Fruit fly (Drosophila melanogaster): Measurements from ENCODE around the gene Spn.

The Spn gene

dm6 chr3L:2475564-2476260 is 78.4 kb downstream of the Spn start, which contains the start of gene CG16762 (continued):
- TF ChIP-seq CG13287 (GFP tag; IDR thresholded peaks at IDR 0.05; ENCODE audit: partially characterized antibody) (no peak), CG14965 (GFP tag; optimal IDR thresholded peaks at IDR 0.05; ENCODE audit: borderline replicate concordance) (peak; percentile 62), Poxn (GFP tag; IDR thresholded peaks at IDR 0.05) (no peak), CG12942 (GFP tag; optimal IDR thresholded peaks at IDR 0.05) (peak; percentile 51), CG31224 (GFP tag; IDR thresholded peaks at IDR 0.05) (no peak), Oaz (GFP tag; IDR thresholded peaks at IDR 0.05) (no peak), CG12744 (GFP tag; optimal IDR thresholded peaks at IDR 0.05) (no peak), row (GFP tag; IDR thresholded peaks at IDR 0.05) (no peak), Dp (GFP tag; optimal IDR thresholded peaks at IDR 0.05) (no peak), CG14441 (GFP tag; IDR thresholded peaks at IDR 0.05) (no peak), esg (GFP tag; conservative IDR thresholded peaks at IDR 0.05) (no peak), CG5245 (GFP tag; optimal IDR thresholded peaks at IDR 0.05) (no peak), CG17829 (tag; optimal IDR thresholded peaks at IDR 0.05) (no peak), NfI (GFP tag; optimal IDR thresholded peaks at IDR 0.05) (no peak), rib (GFP tag; IDR thresholded peaks at IDR 0.05) (peak; percentile 19; the same call in 1 of the 2 replicates), exex (tag; optimal IDR thresholded peaks at IDR 0.05) (peak; percentile 11), Awh (GFP tag; IDR thresholded peaks at IDR 0.05) (peak; percentile 26; the same call in 1 of the 2 replicates)

dm6 chr3L:2472302-2473016 is 81.6 kb downstream of the Spn start:
- TF ChIP-seq ase (GFP tag; IDR thresholded peaks at IDR 0.05) (peak; percentile 32; the same call in 1 of the 3 replicates), Ets65A (GFP tag) (peak; percentile 79), CG15011 (GFP tag; optimal IDR thresholded peaks at IDR 0.05) (no peak), Med (GFP tag) (peak; percentile 77), CG34422 (GFP tag; IDR thresholded peaks at IDR 0.05) (no peak), fd64A (GFP tag; optimal IDR thresholded peaks at IDR 0.05) (no peak), pan (optimal IDR thresholded peaks at IDR 0.05) (no peak), pan (GFP tag; optimal IDR thresholded peaks at IDR 0.05 in 1 of 2, IDR thresholded peaks at IDR 0.05 in 1 of 2) (peak in 1 of 2 experiments; percentile 32), prd (optimal IDR thresholded peaks at IDR 0.05) (no peak), prd (GFP tag; IDR thresholded peaks at IDR 0.05) (peak; percentile 39; the same call in 1 of the 3 replicates), CG11695 (GFP tag; IDR thresholded peaks at IDR 0.05) (no peak), grn (GFP tag; optimal IDR thresholded peaks at IDR 0.05) (no peak), CG12659 (GFP tag; optimal IDR thresholded peaks at IDR 0.05) (no peak), CG7928 (GFP tag; optimal IDR thresholded peaks at IDR 0.05) (no peak), CG30403 (GFP tag; optimal IDR thresholded peaks at IDR 0.05) (peak; percentile 38), CG32767 (GFP tag; IDR thresholded peaks at IDR 0.05) (no peak), pros (GFP tag; optimal IDR thresholded peaks at IDR 0.05) (no peak), her (GFP tag; optimal IDR thresholded peaks at IDR 0.05) (no peak), tap (tag; optimal IDR thresholded peaks at IDR 0.05) (no peak), fd102C (GFP tag; optimal IDR thresholded peaks at IDR 0.05) (no peak), CG13296 (GFP tag; optimal IDR thresholded peaks at IDR 0.05) (no peak), ap (GFP tag; IDR thresholded peaks at IDR 0.05) (0 out of 2 replicates have a peak, but pooled peaks have one; percentile 31), D19B (GFP tag; optimal IDR thresholded peaks at IDR 0.05) (peak; percentile 44), Rfx (GFP tag; IDR thresholded peaks at IDR 0.05) (peak; percentile 45), CG7839 (tag; optimal IDR thresholded peaks at IDR 0.05) (peak; percentile 52), CG1603 (tag; optimal IDR thresholded peaks at IDR 0.05) (peak; percentile 36), Hr51 (GFP tag; optimal IDR thresholded peaks at IDR 0.05) (peak in 1 of 2 experiments; percentile 52), CG1602 (GFP tag; optimal IDR thresholded peaks at IDR 0.05) (no peak), stc (GFP tag; IDR thresholded peaks at IDR 0.05) (peak; percentile 28; the same call in 1 of the 2 replicates), esg (GFP tag; conservative IDR thresholded peaks at IDR 0.05) (peak; percentile 29), CG14014 (GFP tag; IDR thresholded peaks at IDR 0.05) (no peak), CG6791 (GFP tag; IDR thresholded peaks at IDR 0.05; ENCODE audit: partially characterized antibody) (no peak)
